Worm (Caenorhabditis elegans) whole organism, L1 larva: Measurements from ENCODE around the gene dnj-7.
A peak's percentile ranks its signal among the peaks of the same experiment; 100 is the strongest.

ENCODE experiments used
- C04F5.9 ChIP-seq: sonication (generic microtip); optimal IDR thresholded peaks from 2 replicates; lab custom pipeline; 2016; ENCODE audit warnings: missing genetic modification characterization, missing compliant biosample characterization
- F16B12.6 ChIP-seq: fragments of 150-350 bp; optimal IDR thresholded peaks from 2 replicates; lab custom pipeline; 2014; ENCODE audit warnings: missing biosample characterization, missing genetic modification characterization
- Y116A8C.19 ChIP-seq: sonication (generic microtip); optimal IDR thresholded peaks from 2 replicates; lab custom pipeline; 2016; ENCODE audit warnings: missing compliant biosample characterization, missing genetic modification characterization, borderline replicate concordance
- aha-1 ChIP-seq: fragments of 150-350 bp; optimal IDR thresholded peaks from 2 replicates; lab custom pipeline; 2014; ENCODE audit warnings: missing biosample characterization, missing genetic modification characterization
- alr-1 ChIP-seq: fragments of 200-800 bp; sonication (Bioruptor generic); optimal IDR thresholded peaks from 2 replicates; lab custom pipeline; 2018; ENCODE audit warnings: borderline replicate concordance, mild to moderate bottlenecking, missing genetic modification characterization, missing compliant biosample characterization
- aly-2 ChIP-seq: fragments of 150-350 bp; optimal IDR thresholded peaks from 2 replicates; lab custom pipeline; 2014; ENCODE audit warnings: missing biosample characterization, missing genetic modification characterization
- blmp-1 ChIP-seq: fragments of 150-350 bp; optimal IDR thresholded peaks from 2 replicates; lab custom pipeline; 2014; ENCODE audit warnings: missing biosample characterization, missing genetic modification characterization
- ceh-8 ChIP-seq: fragments of 200-800 bp; sonication (Bioruptor generic); optimal IDR thresholded peaks from 2 replicates; lab custom pipeline; 2018; ENCODE audit warnings: mild to moderate bottlenecking, missing genetic modification characterization, moderate library complexity, missing compliant biosample characterization
- ceh-82 ChIP-seq, 3 experiments: fragments of 150-350 bp in 1 of 3; sonication (generic microtip) in 2 of 3; optimal IDR thresholded peaks; 2 replicates each; lab custom pipeline; 2014 to 2017; ENCODE audit warnings: missing biosample characterization in 3 of 3, missing genetic modification characterization in 3 of 3
- ceh-88 ChIP-seq: fragments of 200-800 bp; sonication (Bioruptor generic); IDR thresholded peaks from 2 replicates; pipeline ENCODE4 v1.3.6; 2022; ENCODE audit warnings: missing genetic modification characterization, missing compliant biosample characterization
- ces-1 ChIP-seq: fragments of 150-350 bp; optimal IDR thresholded peaks from 2 replicates; lab custom pipeline; 2014; ENCODE audit warnings: missing biosample characterization, missing genetic modification reagents, missing genetic modification characterization
- dsc-1 ChIP-seq: sonication (generic microtip); optimal IDR thresholded peaks from 2 replicates; lab custom pipeline; 2016; ENCODE audit warnings: mild to moderate bottlenecking, missing genetic modification characterization, missing compliant biosample characterization
- egl-13 ChIP-seq: sonication (generic microtip); optimal IDR thresholded peaks from 2 replicates; lab custom pipeline; 2016; ENCODE audit warnings: missing genotype, missing genetic modification reagents, missing genetic modification characterization, missing compliant biosample characterization
- elt-2 ChIP-seq: sonication (generic microtip); optimal IDR thresholded peaks from 2 replicates; lab custom pipeline; 2016; ENCODE audit warnings: missing genetic modification characterization, mild to moderate bottlenecking, inconsistent platforms, missing compliant biosample characterization, missing genetic modification reagents
- elt-3 ChIP-seq, 6 experiments: fragments of 150-350 bp in 1 of 6; sonication (generic microtip); optimal IDR thresholded peaks; 2 replicates each; lab custom pipeline; 2017 to 2018; ENCODE audit warnings: missing biosample characterization in 6 of 6, missing genetic modification characterization in 6 of 6, inconsistent platforms in 1 of 6
- ets-5 ChIP-seq: fragments of 200-800 bp; sonication (Bioruptor generic); IDR thresholded peaks from 2 replicates; pipeline ENCODE4 v1.3.6; 2022; ENCODE audit warnings: missing genetic modification characterization, missing compliant biosample characterization
- fkh-10 ChIP-seq: sonication (generic microtip); optimal IDR thresholded peaks from 2 replicates; lab custom pipeline; 2017; ENCODE audit warnings: missing biosample characterization, missing genetic modification reagents, missing genetic modification characterization
- fos-1 ChIP-seq: fragments of 150-350 bp; optimal IDR thresholded peaks from 2 replicates; lab custom pipeline; 2014; ENCODE audit warnings: missing biosample characterization, missing genetic modification characterization
- grh-1 ChIP-seq: fragments of 200-800 bp; sonication (Bioruptor generic); IDR thresholded peaks from 2 replicates; pipeline ENCODE4 v1.3.6; 2022; ENCODE audit warnings: missing genetic modification reagents, missing genetic modification characterization, missing compliant biosample characterization
- hlh-17 ChIP-seq: fragments of 200-800 bp; sonication (Bioruptor generic); optimal IDR thresholded peaks from 2 replicates; lab custom pipeline; 2018; ENCODE audit warnings: missing genetic modification characterization, mild to moderate bottlenecking, missing compliant biosample characterization, moderate library complexity, borderline replicate concordance
- hlh-4 ChIP-seq: sonication (generic microtip); optimal IDR thresholded peaks from 2 replicates; lab custom pipeline; 2016; ENCODE audit warnings: mild to moderate bottlenecking, missing genetic modification characterization, missing compliant biosample characterization
- irx-1 ChIP-seq: sonication (generic microtip); optimal IDR thresholded peaks from 2 replicates; lab custom pipeline; 2016; ENCODE audit warnings: missing genetic modification characterization, missing compliant biosample characterization
- jun-1 ChIP-seq: fragments of 150-350 bp; optimal IDR thresholded peaks from 2 replicates; lab custom pipeline; 2014; ENCODE audit warnings: missing biosample characterization, missing genetic modification reagents, missing genetic modification characterization
- lin-13 ChIP-seq: fragments of 150-350 bp; optimal IDR thresholded peaks from 2 replicates; lab custom pipeline; 2014; ENCODE audit warnings: missing biosample characterization, missing genetic modification reagents, missing genetic modification characterization
- lin-14 ChIP-seq: fragments of 200-800 bp; sonication (Bioruptor generic); optimal IDR thresholded peaks from 2 replicates; lab custom pipeline; 2018; ENCODE audit warnings: mild to moderate bottlenecking, missing genetic modification characterization, moderate library complexity, missing compliant biosample characterization
- lsy-2 ChIP-seq, 2 experiments: fragments of 150-350 bp; optimal IDR thresholded peaks; 2 replicates each; lab custom pipeline; 2014; ENCODE audit warnings: missing biosample characterization in 2 of 2, missing genetic modification characterization in 2 of 2
- mef-2 ChIP-seq: fragments of 150-350 bp; optimal IDR thresholded peaks from 2 replicates; lab custom pipeline; 2014; ENCODE audit warnings: missing biosample characterization, missing genetic modification characterization
- mep-1 ChIP-seq: fragments of 150-350 bp; optimal IDR thresholded peaks from 2 replicates; lab custom pipeline; 2014; ENCODE audit warnings: missing biosample characterization, missing genetic modification characterization
- nhr-12 ChIP-seq: sonication (generic microtip); optimal IDR thresholded peaks from 2 replicates; lab custom pipeline; 2017; ENCODE audit warnings: missing biosample characterization, missing genetic modification characterization
- nhr-19 ChIP-seq: fragments of 200-800 bp; sonication (Bioruptor generic); conservative IDR thresholded peaks from 2 replicates; pipeline ENCODE4 v1.3.6; 2022; ENCODE audit warnings: missing genetic modification characterization, missing compliant biosample characterization
- nhr-237 ChIP-seq: fragments of 150-350 bp; optimal IDR thresholded peaks from 2 replicates; lab custom pipeline; 2014; ENCODE audit warnings: missing biosample characterization, missing genetic modification characterization
- nhr-28 ChIP-seq: fragments of 150-350 bp; optimal IDR thresholded peaks from 2 replicates; lab custom pipeline; 2014; ENCODE audit warnings: missing biosample characterization, missing genetic modification characterization
- nhr-47 ChIP-seq: sonication (generic microtip); optimal IDR thresholded peaks from 2 replicates; lab custom pipeline; 2016; ENCODE audit warnings: mild to moderate bottlenecking, missing genetic modification characterization, moderate library complexity, missing compliant biosample characterization
- nhr-71 ChIP-seq: sonication (generic microtip); optimal IDR thresholded peaks from 2 replicates; lab custom pipeline; 2016; ENCODE audit warnings: mild to moderate bottlenecking, missing genetic modification characterization, moderate library complexity, missing compliant biosample characterization
- nhr-76 ChIP-seq: sonication (generic microtip); optimal IDR thresholded peaks from 2 replicates; lab custom pipeline; 2017; ENCODE audit warnings: missing biosample characterization, missing genetic modification characterization
- nhr-77 ChIP-seq: fragments of 150-350 bp; optimal IDR thresholded peaks from 2 replicates; lab custom pipeline; 2014; ENCODE audit warnings: missing biosample characterization, missing genetic modification characterization
- nhr-85 ChIP-seq: sonication (generic microtip); peaks from one replicate; lab custom pipeline; 2016; ENCODE audit warnings: missing genetic modification characterization, inconsistent platforms, missing compliant biosample characterization
- nhr-90 ChIP-seq: sonication (generic microtip); optimal IDR thresholded peaks from 2 replicates; lab custom pipeline; 2016; ENCODE audit warnings: mild to moderate bottlenecking, missing genetic modification characterization, missing compliant biosample characterization; ENCODE audit not compliant: poor library complexity
- pag-3 ChIP-seq: sonication (generic microtip); optimal IDR thresholded peaks from 2 replicates; lab custom pipeline; 2017; ENCODE audit warnings: missing genetic modification characterization, mild to moderate bottlenecking, missing compliant biosample characterization, antibody characterized with exemption, borderline replicate concordance; ENCODE audit not compliant: insufficient read depth
- pax-3 ChIP-seq: fragments of 200-800 bp; sonication (Bioruptor generic); optimal IDR thresholded peaks from 2 replicates; lab custom pipeline; 2018; ENCODE audit warnings: mild to moderate bottlenecking, missing genetic modification characterization, moderate library complexity, missing compliant biosample characterization
- pqm-1 ChIP-seq: sonication (generic microtip); optimal IDR thresholded peaks from 3 replicates; lab custom pipeline; 2017; ENCODE audit warnings: missing biosample characterization, missing genetic modification characterization
- rnt-1 ChIP-seq: sonication (generic microtip); optimal IDR thresholded peaks from 2 replicates; lab custom pipeline; 2016; ENCODE audit warnings: mild to moderate bottlenecking, missing genetic modification characterization, moderate library complexity, missing compliant biosample characterization
- skn-1 ChIP-seq: fragments of 150-350 bp; optimal IDR thresholded peaks from 2 replicates; lab custom pipeline; 2014; ENCODE audit warnings: missing biosample characterization, missing genetic modification characterization
- snpc-4 ChIP-seq: fragments of 150-350 bp; optimal IDR thresholded peaks from 2 replicates; lab custom pipeline; 2014; ENCODE audit warnings: missing biosample characterization, missing genetic modification characterization
- sox-4 ChIP-seq: sonication (generic microtip); optimal IDR thresholded peaks from 2 replicates; lab custom pipeline; 2016; ENCODE audit warnings: missing genetic modification characterization, missing compliant biosample characterization
- sptf-1 ChIP-seq: fragments of 150-350 bp; optimal IDR thresholded peaks from 2 replicates; lab custom pipeline; 2014; ENCODE audit warnings: missing biosample characterization, missing genetic modification characterization
- unc-130 ChIP-seq: fragments of 150-350 bp; optimal IDR thresholded peaks from 2 replicates; lab custom pipeline; 2017; ENCODE audit warnings: missing biosample characterization, missing genetic modification characterization, inconsistent platforms
- unc-62 ChIP-seq: fragments of 150-350 bp; optimal IDR thresholded peaks from 2 replicates; lab custom pipeline; 2014; ENCODE audit warnings: missing biosample characterization, missing genetic modification reagents, missing genetic modification characterization
- unc-86 ChIP-seq: sonication (generic microtip); optimal IDR thresholded peaks from 2 replicates; lab custom pipeline; 2016; ENCODE audit warnings: missing genetic modification characterization, missing compliant biosample characterization
- unc-98 ChIP-seq: fragments of 200-800 bp; sonication (Bioruptor generic); IDR thresholded peaks from 2 replicates; pipeline ENCODE4 v1.3.6; 2022; ENCODE audit warnings: missing genetic modification characterization, missing compliant biosample characterization
- vab-15 ChIP-seq: sonication (generic microtip); optimal IDR thresholded peaks from 2 replicates; lab custom pipeline; 2017; ENCODE audit warnings: missing genotype, mild to moderate bottlenecking, missing genetic modification characterization, missing compliant biosample characterization
- xbp-1 ChIP-seq: sonication (generic microtip); optimal IDR thresholded peaks from 2 replicates; lab custom pipeline; 2016; ENCODE audit warnings: missing genetic modification characterization, missing compliant biosample characterization
- zag-1 ChIP-seq: fragments of 150-350 bp; optimal IDR thresholded peaks from 2 replicates; lab custom pipeline; 2014; ENCODE audit warnings: missing biosample characterization, missing genetic modification characterization
- ztf-4 ChIP-seq: fragments of 150-350 bp; optimal IDR thresholded peaks from 2 replicates; lab custom pipeline; 2014; ENCODE audit warnings: missing biosample characterization, missing genetic modification characterization

Gene dnj-7

ce11 chrX:7230321-7230720 is 36.0 kb downstream of the dnj-7 start:
- TF ChIP-seq nhr-237 (tag; lab: Kevin White, UChicago) (no peak), skn-1 (tag; lab: Kevin White, UChicago) (no peak), unc-98 (GFP tag; lab: Robert Waterston, UW) (no peak), sptf-1 (no peak), F16B12.6 (tag; lab: Kevin White, UChicago) (no peak), unc-130 (no peak), elt-3 (tag; optimal IDR thresholded peaks at IDR 0.05; lab: Kevin White, UChicago) (peak in 1 of 6 experiments; percentile 10), nhr-28 (tag; lab: Kevin White, UChicago) (no peak), mef-2 (tag; lab: Kevin White, UChicago) (no peak), egl-13 (tag; lab: Kevin White, UChicago) (no peak), ceh-88 (GFP tag; lab: Robert Waterston, UW) (no peak), nhr-47 (tag; lab: Kevin White, UChicago) (peak; percentile 26), nhr-77 (tag; lab: Kevin White, UChicago) (no peak), pax-3 (no peak), ceh-8 (GFP tag; lab: Kevin White, UChicago) (no peak), blmp-1 (tag; lab: Kevin White, UChicago) (peak; percentile 49), unc-86 (no peak), nhr-90 (tag; lab: Kevin White, UChicago) (no peak), ces-1 (GFP tag; lab: Kevin White, UChicago) (no peak), alr-1 (no peak), pqm-1 (tag; lab: Kevin White, UChicago) (no peak), sox-4 (tag; lab: Kevin White, UChicago) (no peak), irx-1 (tag; lab: Kevin White, UChicago) (peak; percentile 3), pag-3 (tag; lab: Kevin White, UChicago) (no peak), ztf-4 (tag; lab: Kevin White, UChicago) (no peak), jun-1 (tag; lab: Kevin White, UChicago) (no peak), nhr-71 (peak; percentile 35), C04F5.9 (no peak), zag-1 (tag; lab: Kevin White, UChicago) (no peak), nhr-85 (tag; lab: Kevin White, UChicago) (peak; percentile 77), dsc-1 (tag; lab: Kevin White, UChicago) (peak; percentile 10), ceh-82 (tag; optimal IDR thresholded peaks at IDR 0.05; lab: Kevin White, UChicago) (peak in 1 of 3 experiments; percentile 5), fkh-10 (GFP tag; lab: Kevin White, UChicago) (no peak), unc-62 (GFP tag; lab: Kevin White, UChicago) (no peak), snpc-4 (tag; lab: Kevin White, UChicago) (no peak), lin-14 (GFP tag; lab: Kevin White, UChicago) (peak; percentile 69), hlh-4 (no peak), grh-1 (GFP tag; lab: Robert Waterston, UW) (no peak), rnt-1 (tag; lab: Kevin White, UChicago) (peak; percentile 47), Y116A8C.19 (tag; lab: Kevin White, UChicago) (no peak), aha-1 (no peak), elt-2 (tag; lab: Kevin White, UChicago) (no peak), hlh-17 (GFP tag; lab: Kevin White, UChicago) (no peak), lsy-2 (tag; optimal IDR thresholded peaks at IDR 0.05; lab: Kevin White, UChicago) (peak in 1 of 2 experiments; percentile 25), ets-5 (GFP tag; lab: Robert Waterston, UW) (no peak), fos-1 (tag; lab: Kevin White, UChicago) (peak; percentile 12), xbp-1 (peak; percentile 7), aly-2 (tag; lab: Kevin White, UChicago) (peak; percentile 84), lin-13 (GFP tag; lab: Kevin White, UChicago) (no peak), nhr-19 (GFP tag; lab: Robert Waterston, UW) (no peak), vab-15 (tag; lab: Kevin White, UChicago) (no peak), nhr-76 (tag; lab: Kevin White, UChicago) (no peak), mep-1 (tag; lab: Kevin White, UChicago) (peak; percentile 21), nhr-12 (tag; lab: Kevin White, UChicago) (no peak)
